Worm (Caenorhabditis elegans) whole organism, L4 larva: ENCODE results near the gene agt-2.

Source experiments
- F10B5.3 ChIP-seq: sonication (generic microtip); optimal IDR thresholded peaks from 2 replicates; lab custom pipeline; 2016; ENCODE audit warnings: mild to moderate bottlenecking, missing genetic modification characterization, missing compliant biosample characterization
- T20F7.1 ChIP-seq: fragments of 200-800 bp; sonication (Bioruptor generic); optimal IDR thresholded peaks from 2 replicates; lab custom pipeline; 2018; ENCODE audit warnings: mild to moderate bottlenecking, missing genetic modification characterization, missing compliant biosample characterization
- T26A8.4 ChIP-seq: fragments of 200-800 bp; sonication (Bioruptor generic); IDR thresholded peaks from 2 replicates; pipeline ENCODE4 v1.3.6; 2022; ENCODE audit warnings: missing genetic modification characterization, missing compliant biosample characterization
- Y48G9A.11 ChIP-seq: fragments of 200-800 bp; sonication (Bioruptor generic); IDR thresholded peaks from 2 replicates; pipeline ENCODE4 v1.3.6; 2022; ENCODE audit warnings: missing genetic modification reagents, missing genetic modification characterization, missing compliant biosample characterization
- ZK337.2 ChIP-seq: fragments of 200-800 bp; sonication (Bioruptor generic); IDR thresholded peaks from 2 replicates; pipeline ENCODE4 v1.3.6; 2022; ENCODE audit warnings: missing genetic modification reagents, missing genetic modification characterization, missing compliant biosample characterization
- aha-1 ChIP-seq: fragments of 150-350 bp; peaks from one replicate; lab custom pipeline; 2014; ENCODE audit warnings: missing biosample characterization, missing genetic modification characterization
- aly-2 ChIP-seq: sonication (generic microtip); optimal IDR thresholded peaks from 2 replicates; lab custom pipeline; 2018; ENCODE audit warnings: missing biosample characterization, missing genetic modification characterization
- ama-1 ChIP-seq: fragments of 150-350 bp; optimal IDR thresholded peaks from 2 replicates; lab custom pipeline; 2014; ENCODE audit warnings: inconsistent platforms, mixed read lengths
- attf-4 ChIP-seq: sonication (generic microtip); optimal IDR thresholded peaks from 3 replicates; lab custom pipeline; 2017; ENCODE audit warnings: missing biosample characterization, missing genetic modification characterization
- ceh-20 ChIP-seq: fragments of 200-800 bp; sonication (Bioruptor generic); IDR thresholded peaks from 2 replicates; pipeline ENCODE4 v1.3.6; 2022; ENCODE audit warnings: missing genetic modification reagents, missing genetic modification characterization, missing compliant biosample characterization
- ceh-28 ChIP-seq: fragments of 150-350 bp; optimal IDR thresholded peaks from 2 replicates; lab custom pipeline; 2014; ENCODE audit warnings: missing biosample characterization, missing genetic modification reagents, missing genetic modification characterization
- ceh-32 ChIP-seq: sonication (generic microtip); optimal IDR thresholded peaks from 2 replicates; lab custom pipeline; 2016; ENCODE audit warnings: mild to moderate bottlenecking, missing genetic modification characterization, missing compliant biosample characterization; ENCODE audit not compliant: poor library complexity
- ceh-44 ChIP-seq: fragments of 200-800 bp; sonication (Bioruptor generic); IDR thresholded peaks from 2 replicates; pipeline ENCODE4 v1.3.6; 2022; ENCODE audit warnings: missing genetic modification reagents, missing genetic modification characterization, missing compliant biosample characterization
- ceh-62 ChIP-seq: sonication (generic microtip); optimal IDR thresholded peaks from 2 replicates; lab custom pipeline; 2017; ENCODE audit warnings: missing biosample characterization, missing genetic modification characterization
- ceh-82 ChIP-seq: sonication (generic microtip); optimal IDR thresholded peaks from 2 replicates; lab custom pipeline; 2017; ENCODE audit warnings: missing biosample characterization, missing genetic modification characterization
- cey-2 ChIP-seq: sonication (generic microtip); optimal IDR thresholded peaks from 3 replicates; lab custom pipeline; 2017; ENCODE audit warnings: missing genetic modification characterization, mild to moderate bottlenecking, missing compliant biosample characterization, antibody characterized with exemption, borderline replicate concordance; ENCODE audit not compliant: insufficient read depth
- ctbp-1 ChIP-seq: fragments of 200-800 bp; sonication (Bioruptor generic); IDR thresholded peaks from 2 replicates; pipeline ENCODE4 v1.3.6; 2022; ENCODE audit warnings: missing genetic modification reagents, missing genetic modification characterization, missing compliant biosample characterization
- daf-16 ChIP-seq, 3 experiments: sonication (generic microtip); optimal IDR thresholded peaks; 2 replicates each; lab custom pipeline; 2016 to 2017; ENCODE audit warnings: missing genetic modification characterization in 3 of 3, missing genetic modification reagents in 3 of 3, mild to moderate bottlenecking in 2 of 3, missing compliant biosample characterization in 2 of 3, missing biosample characterization in 1 of 3, moderate library complexity in 1 of 3
- daf-8 ChIP-seq: fragments of 200-800 bp; sonication (Bioruptor generic); IDR thresholded peaks from 2 replicates; pipeline ENCODE4 v1.3.6; 2022; ENCODE audit warnings: missing genetic modification characterization, missing compliant biosample characterization
- dmd-9 ChIP-seq: fragments of 200-800 bp; sonication (Bioruptor generic); IDR thresholded peaks from 2 replicates; pipeline ENCODE4 v1.3.6; 2022; ENCODE audit warnings: missing genetic modification reagents, missing genetic modification characterization, missing compliant biosample characterization
- dpl-1 ChIP-seq: fragments of 150-350 bp; optimal IDR thresholded peaks from 2 replicates; lab custom pipeline; 2014; ENCODE audit warnings: missing biosample characterization, missing genetic modification reagents, missing genetic modification characterization
- duxl-1 ChIP-seq: sonication (generic microtip); optimal IDR thresholded peaks from 2 replicates; lab custom pipeline; 2016; ENCODE audit warnings: mild to moderate bottlenecking, missing genetic modification characterization, moderate library complexity, missing compliant biosample characterization; ENCODE audit not compliant: poor library complexity
- lin-15B ChIP-seq: fragments of 150-350 bp; sonication (generic microtip); optimal IDR thresholded peaks from 3 replicates; lab custom pipeline; 2014; ENCODE audit warnings: missing biosample characterization, missing genetic modification characterization
- lin-29 ChIP-seq: fragments of 200-800 bp; sonication (Bioruptor generic); IDR thresholded peaks from 2 replicates; pipeline ENCODE4 v1.3.6; 2022; ENCODE audit warnings: missing genetic modification reagents, missing genetic modification characterization, missing compliant biosample characterization
- lin-38 ChIP-seq: fragments of 200-800 bp; sonication (Bioruptor generic); IDR thresholded peaks from 2 replicates; pipeline ENCODE4 v1.3.6; 2022; ENCODE audit warnings: missing genetic modification reagents, missing genetic modification characterization, missing compliant biosample characterization
- lin-39 ChIP-seq: fragments of 150-350 bp; optimal IDR thresholded peaks from 2 replicates; lab custom pipeline; 2014; ENCODE audit warnings: missing biosample characterization, missing genetic modification reagents, missing genetic modification characterization
- madf-9 ChIP-seq: fragments of 200-800 bp; sonication (Bioruptor generic); conservative IDR thresholded peaks from 2 replicates; pipeline ENCODE4 v1.3.6; 2022; ENCODE audit warnings: missing genetic modification reagents, missing genetic modification characterization, missing compliant biosample characterization
- mep-1 ChIP-seq: fragments of 150-350 bp; sonication (generic microtip); optimal IDR thresholded peaks from 3 replicates; lab custom pipeline; 2014; ENCODE audit warnings: missing biosample characterization, missing genetic modification characterization
- mes-2 ChIP-seq: sonication (generic microtip); optimal IDR thresholded peaks from 2 replicates; lab custom pipeline; 2016; ENCODE audit warnings: missing genotype, mild to moderate bottlenecking, missing genetic modification characterization, missing compliant biosample characterization; ENCODE audit not compliant: poor library complexity, severe bottlenecking
- mxl-2 ChIP-seq: fragments of 200-800 bp; sonication (Bioruptor generic); conservative IDR thresholded peaks from 2 replicates; pipeline ENCODE4 v1.3.6; 2022; ENCODE audit warnings: missing genetic modification reagents, missing genetic modification characterization, missing compliant biosample characterization
- nhr-102 ChIP-seq: sonication (generic microtip); optimal IDR thresholded peaks from 2 replicates; lab custom pipeline; 2016; ENCODE audit warnings: mild to moderate bottlenecking, missing genetic modification characterization, moderate library complexity, missing compliant biosample characterization
- nhr-111 ChIP-seq: fragments of 200-800 bp; sonication (Bioruptor generic); optimal IDR thresholded peaks from 2 replicates; lab custom pipeline; 2018; ENCODE audit warnings: mild to moderate bottlenecking, missing genetic modification characterization, missing compliant biosample characterization
- nhr-237 ChIP-seq: sonication (generic microtip); optimal IDR thresholded peaks from 2 replicates; lab custom pipeline; 2017; ENCODE audit warnings: missing biosample characterization, missing genetic modification characterization
- nhr-42 ChIP-seq: fragments of 200-800 bp; sonication (Bioruptor generic); IDR thresholded peaks from 2 replicates; pipeline ENCODE4 v1.3.6; 2022; ENCODE audit warnings: missing genetic modification characterization, missing compliant biosample characterization
- nhr-6 ChIP-seq: fragments of 150-350 bp; optimal IDR thresholded peaks from 2 replicates; lab custom pipeline; 2014; ENCODE audit warnings: missing biosample characterization, missing genetic modification characterization
- nhr-77 ChIP-seq: fragments of 150-350 bp; optimal IDR thresholded peaks from 2 replicates; lab custom pipeline; 2014; ENCODE audit warnings: missing biosample characterization, missing genetic modification characterization
- pha-4 ChIP-seq, 2 experiments: fragments of 150-350 bp in 1 of 2; fragments of 200-800 bp in 1 of 2; sonication (Bioruptor generic) in 1 of 2; IDR thresholded peaks in 1 of 2; optimal IDR thresholded peaks in 1 of 2; 2 replicates each; pipeline versions ENCODE4 v1.3.6 to Lab custom; 2014 to 2022; ENCODE audit warnings: missing genetic modification characterization in 2 of 2, missing genetic modification reagents in 2 of 2, missing biosample characterization in 1 of 2, missing compliant biosample characterization in 1 of 2
- pqm-1 ChIP-seq: sonication (generic microtip); optimal IDR thresholded peaks from 2 replicates; lab custom pipeline; 2017; ENCODE audit warnings: missing biosample characterization, missing genetic modification characterization
- spr-3 ChIP-seq: fragments of 200-800 bp; sonication (Bioruptor generic); optimal IDR thresholded peaks from 2 replicates; lab custom pipeline; 2018; ENCODE audit warnings: mild to moderate bottlenecking, missing genetic modification characterization, missing compliant biosample characterization
- tag-97 ChIP-seq: fragments of 200-800 bp; sonication (Bioruptor generic); IDR thresholded peaks from 2 replicates; pipeline ENCODE4 v1.3.6; 2022; ENCODE audit warnings: missing genetic modification characterization, missing compliant biosample characterization
- zag-1 ChIP-seq: fragments of 150-350 bp; optimal IDR thresholded peaks from 2 replicates; lab custom pipeline; 2014; ENCODE audit warnings: missing biosample characterization, missing genetic modification characterization
- zip-11 ChIP-seq: fragments of 200-800 bp; sonication (Bioruptor generic); IDR thresholded peaks from 2 replicates; pipeline ENCODE4 v1.3.6; 2022; ENCODE audit warnings: missing genetic modification characterization, missing compliant biosample characterization
- zip-2 ChIP-seq: fragments of 150-350 bp; optimal IDR thresholded peaks from 2 replicates; lab custom pipeline; 2014; ENCODE audit warnings: missing biosample characterization, missing genetic modification characterization

Gene agt-2

DNA sequence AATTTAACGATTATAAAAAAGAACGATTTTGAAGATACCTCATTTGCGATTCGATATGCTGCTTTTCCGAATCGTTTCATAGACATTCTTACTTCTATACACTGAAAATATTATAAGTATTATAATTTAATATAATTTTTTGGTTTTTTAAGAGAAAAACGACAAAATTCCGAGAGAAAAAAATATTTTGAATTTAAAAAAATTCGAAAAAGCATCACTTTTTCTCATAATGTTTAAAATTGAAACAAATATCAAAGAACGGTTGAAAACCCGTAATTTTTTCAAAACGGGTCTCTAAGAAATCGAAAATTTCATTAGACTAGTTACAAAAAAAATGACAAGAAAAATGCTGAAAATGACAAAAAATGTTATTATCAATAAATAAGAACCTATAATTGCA lies 22.0 kb upstream of the agt-2 start, which contains the start of gene pink-1:
pink-1 (minus strand) TSS at position 101 of the 400 bp plus-strand sequence.
- TF ChIP-seq mep-1 (tag; lab: Kevin White, UChicago), result no peak
- no peak for TF ChIP-seq nhr-102
- TF ChIP-seq daf-16 (GFP tag; optimal IDR thresholded peaks at IDR 0.05; lab: Kevin White, UChicago), result no peak
- no peak for TF ChIP-seq daf-16 (tag; optimal IDR thresholded peaks at IDR 0.05; lab: Kevin White, UChicago)
- TF ChIP-seq T26A8.4 (GFP tag; lab: Robert Waterston, UW), result no peak
- TF ChIP-seq lin-38 (GFP tag; lab: Robert Waterston, UW), result 0 out of 2 replicates have a peak, but pooled peaks have one; percentile 17
- TF ChIP-seq ceh-62 (tag; lab: Kevin White, UChicago), result no peak
- TF ChIP-seq nhr-6 (tag; lab: Kevin White, UChicago), result no peak
- TF ChIP-seq pqm-1 (tag; lab: Kevin White, UChicago), result no peak

DNA sequence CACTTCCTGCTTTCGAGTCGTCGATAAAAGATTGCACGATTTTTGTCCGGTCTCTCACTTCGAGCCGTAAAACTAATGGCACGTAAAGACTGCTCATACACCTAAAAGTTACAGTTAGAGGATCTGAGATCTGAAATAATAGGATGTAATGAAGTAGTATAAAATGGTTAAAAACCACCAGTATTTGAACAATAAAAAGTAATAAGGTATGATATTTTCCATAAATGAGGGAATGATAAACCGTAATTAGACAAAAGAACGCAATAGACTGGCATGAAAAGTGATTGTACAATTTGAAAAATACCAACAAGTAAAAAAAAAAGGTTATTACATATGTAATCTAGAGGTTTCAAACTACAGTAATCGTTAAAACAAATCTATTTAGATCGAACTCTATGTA lies 19.5 kb upstream of the agt-2 start, which contains the start of gene brap-2:
brap-2 (minus strand) TSS at position 101 of the 400 bp plus-strand sequence.
- TF ChIP-seq daf-8 (GFP tag; lab: Robert Waterston, UW) (no peak), aha-1 (tag; lab: Kevin White, UChicago) (peak; percentile 11)

DNA sequence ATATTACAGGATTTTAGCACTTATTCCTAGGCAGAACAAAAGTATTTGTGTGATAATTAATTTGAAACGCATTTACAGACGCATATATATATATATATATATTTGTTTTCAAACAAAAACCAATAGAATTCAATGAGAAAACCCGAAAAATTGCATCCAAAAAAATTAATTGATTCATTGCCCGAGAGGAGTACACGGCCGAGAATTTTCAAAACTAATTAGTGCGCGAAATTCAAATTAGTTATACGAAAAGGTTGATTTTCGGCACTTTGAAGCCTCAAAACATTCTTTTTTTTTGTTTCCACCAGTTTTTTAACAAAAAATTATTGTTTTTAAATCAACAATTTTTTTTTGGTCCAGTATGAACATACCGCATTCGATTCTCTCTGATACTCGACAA lies 17.8 kb upstream of the agt-2 start:
- TF ChIP-seq dpl-1 (GFP tag; lab: Kevin White, UChicago) (peak; percentile 55), nhr-111 (GFP tag; lab: Kevin White, UChicago) (no peak)

DNA sequence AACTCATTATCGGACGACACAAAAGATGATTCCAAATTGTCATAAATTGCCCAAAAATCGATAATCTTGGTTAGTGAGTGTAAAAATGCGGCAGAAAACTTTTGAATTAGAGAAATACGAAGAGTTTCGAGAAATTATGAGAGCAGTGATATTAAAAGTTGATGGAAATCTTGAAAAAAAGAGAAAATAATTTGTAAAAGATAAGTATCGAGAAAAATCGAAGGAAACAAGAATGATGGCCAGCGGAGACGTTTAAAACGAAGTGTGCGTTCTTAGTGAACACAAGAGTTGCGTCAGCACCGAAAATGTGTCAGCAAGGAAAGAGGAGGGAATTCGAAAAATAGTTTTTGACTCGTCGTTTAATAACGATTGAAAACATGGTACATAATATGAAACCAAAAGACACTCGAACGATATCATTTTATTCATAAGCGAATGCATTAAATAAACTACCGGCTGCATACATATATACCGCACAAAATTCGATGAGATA lies 16.2 kb upstream of the agt-2 start, which contains the start of gene ndx-6:
ndx-6 (minus strand) TSS at position 51 of the 493 bp plus-strand sequence.
- TF ChIP-seq madf-9 (GFP tag; lab: Robert Waterston, UW) (peak; percentile 35; the same call in 1 of the 2 replicates), lin-39 (tag; lab: Kevin White, UChicago) (no peak), lin-38 (GFP tag; lab: Robert Waterston, UW) (peak; percentile 86), ceh-20 (GFP tag; lab: Robert Waterston, UW) (peak; percentile 58; the same call in 1 of the 2 replicates), mxl-2 (GFP tag; lab: Robert Waterston, UW) (no peak), lin-15B (peak; percentile 22), nhr-77 (tag; lab: Kevin White, UChicago) (peak; percentile 88), cey-2 (tag; lab: Kevin White, UChicago) (no peak), zip-2 (tag; lab: Kevin White, UChicago) (no peak), nhr-6 (tag; lab: Kevin White, UChicago) (peak; percentile 61), ZK337.2 (GFP tag; lab: Robert Waterston, UW) (no peak), lin-29 (GFP tag; lab: Robert Waterston, UW) (0 out of 2 replicates have a peak, but pooled peaks have one; percentile 32), ceh-44 (GFP tag; lab: Robert Waterston, UW) (no peak), ceh-32 (no peak), aly-2 (no peak), F10B5.3 (tag; lab: Kevin White, UChicago) (no peak), T20F7.1 (GFP tag; lab: Kevin White, UChicago) (peak; percentile 83), mep-1 (tag; lab: Kevin White, UChicago) (peak; percentile 86), pha-4 (GFP tag; IDR thresholded peaks at IDR 0.05; lab: Robert Waterston, UW) (no peak; the same call in 1 of the 2 replicates), pha-4 (tag; optimal IDR thresholded peaks at IDR 0.05; lab: Kevin White, UChicago) (peak; percentile 64), ceh-82 (tag; lab: Kevin White, UChicago) (no peak), nhr-237 (tag; lab: Kevin White, UChicago) (no peak), mes-2 (tag; lab: Kevin White, UChicago) (peak; percentile 91), nhr-42 (GFP tag; lab: Robert Waterston, UW) (0 out of 2 replicates have a peak, but pooled peaks have one; percentile 64), dmd-9 (0 out of 2 replicates have a peak, but pooled peaks have one; percentile 42), ceh-28 (no peak), zip-11 (GFP tag; lab: Robert Waterston, UW) (no peak), ama-1 (lab: Kevin White, UChicago) (peak; percentile 55), tag-97 (no peak), Y48G9A.11 (GFP tag; lab: Robert Waterston, UW) (no peak), spr-3 (GFP tag; lab: Kevin White, UChicago) (peak; percentile 18), duxl-1 (tag; lab: Kevin White, UChicago) (peak; percentile 51), zag-1 (tag; lab: Kevin White, UChicago) (no peak), ctbp-1 (0 out of 2 replicates have a peak, but pooled peaks have one; percentile 23), attf-4 (tag; lab: Kevin White, UChicago) (no peak)
